Fruit fly (Drosophila melanogaster): ENCODE data around the gene KaiR1D.

The KaiR1D gene

dm6 chr3R:20834770-20835183 is 31.3 kb downstream of the KaiR1D start (continued):
- TF ChIP-seq Bteb2 (GFP tag; optimal IDR thresholded peaks at IDR 0.05) (peak; percentile 3), CG7372 (GFP tag; IDR thresholded peaks at IDR 0.05) (no peak), kay (GFP tag; optimal IDR thresholded peaks at IDR 0.05) (no peak), CG10431 (GFP tag; optimal IDR thresholded peaks at IDR 0.05) (peak; percentile 31), CG11398 (GFP tag; optimal IDR thresholded peaks at IDR 0.05) (peak; percentile 46), CG31365 (tag; optimal IDR thresholded peaks at IDR 0.05) (peak; percentile 61), B-H2 (GFP tag; optimal IDR thresholded peaks at IDR 0.05) (no peak), ranshi (GFP tag; IDR thresholded peaks at IDR 0.05) (peak; percentile 47; the same call in 1 of the 2 replicates), bab2 (GFP tag; optimal IDR thresholded peaks at IDR 0.05) (peak; percentile 61), bsh (GFP tag; optimal IDR thresholded peaks at IDR 0.05) (peak in 1 of 2 experiments; percentile 44), tin (GFP tag; optimal IDR thresholded peaks at IDR 0.05) (no peak), CG14965 (GFP tag; optimal IDR thresholded peaks at IDR 0.05; ENCODE audit: borderline replicate concordance) (no peak), CG6254 (GFP tag; optimal IDR thresholded peaks at IDR 0.05) (no peak), CG16863 (GFP tag; optimal IDR thresholded peaks at IDR 0.05) (no peak), CG18476 (GFP tag; optimal IDR thresholded peaks at IDR 0.05) (peak; percentile 4), exex (tag; optimal IDR thresholded peaks at IDR 0.05) (peak; percentile 88), CG9797 (GFP tag; optimal IDR thresholded peaks at IDR 0.05) (no peak), row (GFP tag; IDR thresholded peaks at IDR 0.05) (0 out of 3 replicates have a peak, but pooled peaks have one; percentile 9), CG12219 (GFP tag; optimal IDR thresholded peaks at IDR 0.05) (peak; percentile 62), dmrt99B (tag; optimal IDR thresholded peaks at IDR 0.05) (peak; percentile 36), CG9876 (GFP tag; optimal IDR thresholded peaks at IDR 0.05) (no peak), tll (GFP tag; optimal IDR thresholded peaks at IDR 0.05) (no peak), CG1529 (GFP tag; optimal IDR thresholded peaks at IDR 0.05) (no peak), cwo (GFP tag; optimal IDR thresholded peaks at IDR 0.05) (peak; percentile 4), dpn (GFP tag; optimal IDR thresholded peaks at IDR 0.05) (peak in 1 of 2 experiments; percentile 23), CG11093 (GFP tag; IDR thresholded peaks at IDR 0.05) (no peak), Ets97D (GFP tag; optimal IDR thresholded peaks at IDR 0.05) (no peak), CG13894 (tag; optimal IDR thresholded peaks at IDR 0.05) (no peak), CG10462 (GFP tag; optimal IDR thresholded peaks at IDR 0.05) (no peak), CG6813 (GFP tag; optimal IDR thresholded peaks at IDR 0.05) (peak; percentile 36), repo (GFP tag; optimal IDR thresholded peaks at IDR 0.05) (no peak), CG3838 (GFP tag; optimal IDR thresholded peaks at IDR 0.05) (no peak), Antp (GFP tag; optimal IDR thresholded peaks at IDR 0.05) (no peak), hbn (GFP tag; IDR thresholded peaks at IDR 0.05; ENCODE audit: partially characterized antibody) (no peak), crp (GFP tag; optimal IDR thresholded peaks at IDR 0.05) (no peak), CG10267 (tag; optimal IDR thresholded peaks at IDR 0.05) (no peak), CG12391 (tag; optimal IDR thresholded peaks at IDR 0.05) (no peak), seq (GFP tag; IDR thresholded peaks at IDR 0.05) (peak; percentile 44; the same call in 1 of the 2 replicates), zen (tag; optimal IDR thresholded peaks at IDR 0.05) (no peak), Vsx1 (GFP tag; optimal IDR thresholded peaks at IDR 0.05) (peak; percentile 50), croc (GFP tag; conservative IDR thresholded peaks at IDR 0.05) (no peak), HmgD (GFP tag; optimal IDR thresholded peaks at IDR 0.05) (no peak), NFAT (GFP tag; IDR thresholded peaks at IDR 0.05) (no peak), Dip3 (GFP tag; optimal IDR thresholded peaks at IDR 0.05) (no peak), Eip74EF (GFP tag; optimal IDR thresholded peaks at IDR 0.05) (peak in 1 of 2 experiments; percentile 1), HLH4C (GFP tag; IDR thresholded peaks at IDR 0.05; ENCODE audit: partially characterized antibody) (no peak), CG15514 (GFP tag; optimal IDR thresholded peaks at IDR 0.05) (peak; percentile 60), Dip2 (GFP tag; IDR thresholded peaks at IDR 0.05) (no peak), Atf3 (GFP tag; optimal IDR thresholded peaks at IDR 0.05) (no peak), da (GFP tag; optimal IDR thresholded peaks at IDR 0.05) (no peak)

Data from whole organism, embryonic.